Worm (Caenorhabditis elegans): Measurements from ENCODE around the gene W02D7.12.

ce11 chrV:8306366-8306765, 4.9 kb upstream of the W02D7.12 start, which contains the start of gene W02D7.8:
- TF ChIP-seq mab-5 (tag; optimal IDR thresholded peaks at IDR 0.05) (no peak), ceh-16 (tag; optimal IDR thresholded peaks at IDR 0.05) (no peak), fos-1 (tag; optimal IDR thresholded peaks at IDR 0.05) (no peak), unc-55 (GFP tag; optimal IDR thresholded peaks at IDR 0.05) (no peak), ama-1 (optimal IDR thresholded peaks at IDR 0.05) (no peak), nhr-11 (tag; optimal IDR thresholded peaks at IDR 0.05) (no peak), ceh-82 (tag; optimal IDR thresholded peaks at IDR 0.05) (no peak)
